Worm (Caenorhabditis elegans) whole organism, L4/young adult: Measurements from ENCODE around the gene B0228.8.

Source experiments
- W03F9.2 ChIP-seq: fragments of 150-350 bp; optimal IDR thresholded peaks from 2 replicates; lab custom pipeline; 2014; ENCODE audit warnings: missing biosample characterization, missing genetic modification characterization
- dao-5 ChIP-seq: sonication (generic microtip); optimal IDR thresholded peaks from 2 replicates; lab custom pipeline; 2016; ENCODE audit warnings: missing genotype, missing genetic modification characterization, moderate library complexity, missing compliant biosample characterization
- him-1 ChIP-seq: sonication (generic microtip); optimal IDR thresholded peaks from 2 replicates; lab custom pipeline; 2016; ENCODE audit warnings: missing genotype, missing genetic modification reagents, missing genetic modification characterization, missing compliant biosample characterization

Gene B0228.8

ce11 chrII:7716112-7716511 lies 45.2 kb downstream of the B0228.8 start:
- TF ChIP-seq W03F9.2 = no peak
- no peak for TF ChIP-seq dao-5 (tag; lab: Kevin White, UChicago)
- TF ChIP-seq him-1 (tag; lab: Kevin White, UChicago) = no peak

DNA sequence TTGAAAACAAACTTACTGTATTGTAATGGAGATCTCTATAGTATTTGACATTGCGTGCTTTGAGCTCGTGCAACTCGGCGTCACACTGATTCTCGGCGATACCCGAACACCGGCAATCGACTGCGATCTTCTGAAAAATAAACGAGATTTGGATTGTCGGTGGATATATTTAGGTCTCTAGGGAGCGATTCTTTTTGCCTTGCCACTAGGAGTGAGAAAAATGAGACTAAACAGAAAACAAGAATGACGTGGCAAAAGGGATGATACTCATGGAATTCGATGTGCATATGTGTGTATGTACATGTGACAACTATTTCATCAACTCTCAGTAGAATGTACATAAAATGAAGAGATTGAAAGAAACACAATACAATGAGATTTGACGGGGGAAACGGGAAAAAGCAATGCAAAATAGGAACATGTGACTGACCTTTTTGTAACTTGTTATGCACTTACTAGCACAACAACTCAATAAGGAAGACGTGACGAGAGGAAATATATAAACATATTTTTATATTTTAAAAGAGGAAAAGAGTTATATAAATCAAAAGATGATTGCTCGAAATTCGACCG lies 46.6 kb downstream of the B0228.8 start:
- TF ChIP-seq him-1 (tag; lab: Kevin White, UChicago) (no peak), dao-5 (tag; lab: Kevin White, UChicago) (no peak), W03F9.2 (no peak)
